Fruit fly (Drosophila melanogaster): ENCODE results near the gene Plap.

Plap gene

dm6 chr2L:1169867-1170415 lies at the start of gene Plap, which contains the start of gene CG31922:
Gene Plap, minus strand, starts transcription at chr2L:1170365.
Gene CG31922, plus strand, starts transcription at chr2L:1170181.
- no peak for TF ChIP-seq CG8478 (optimal IDR thresholded peaks at IDR 0.05)
- TF ChIP-seq CTCF (optimal IDR thresholded peaks at IDR 0.05), result no peak

- no peak for TF ChIP-seq CTCF (optimal IDR thresholded peaks at IDR 0.05)
These were observed 48.8 kb upstream of the Plap start, which contains the start of gene CG42329 for dm6 chr2L:1218993-1219392. Gene CG42329, plus strand, starts transcription at chr2L:1219293.

DNA sequence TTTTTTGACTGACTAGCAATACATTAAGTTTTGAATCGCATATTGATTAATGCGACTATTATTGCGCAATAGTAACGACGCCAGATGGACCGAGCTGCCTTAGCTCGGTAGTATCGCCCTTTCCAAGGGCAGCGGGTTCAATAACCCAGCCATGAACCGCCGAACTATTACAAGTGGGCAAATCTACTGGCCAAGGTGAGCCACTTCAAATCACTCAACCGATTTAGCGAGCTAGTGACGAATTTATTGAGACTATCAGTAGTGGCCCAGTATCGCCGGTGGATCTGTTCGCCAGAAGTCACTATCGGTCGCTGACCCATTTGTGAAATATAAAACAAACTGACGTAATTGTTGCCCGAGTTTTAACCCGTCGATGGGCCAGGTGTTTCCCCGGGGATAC lies 48.3 kb upstream of the Plap start:
- no peak for TF ChIP-seq CG8478 (optimal IDR thresholded peaks at IDR 0.05)
- no peak for TF ChIP-seq CTCF (optimal IDR thresholded peaks at IDR 0.05)

- no peak for TF ChIP-seq CTCF (optimal IDR thresholded peaks at IDR 0.05)
These were observed 47.8 kb upstream of the Plap start for dm6 chr2L:1217892-1218473.

- no peak for TF ChIP-seq CG8478 (optimal IDR thresholded peaks at IDR 0.05)
- TF ChIP-seq CTCF (optimal IDR thresholded peaks at IDR 0.05), result no peak
These were observed 47.0 kb upstream of the Plap start for dm6 chr2L:1217033-1217612.

dm6 chr2L:1214465-1214864 lies 44.3 kb upstream of the Plap start:
- TF ChIP-seq CTCF (optimal IDR thresholded peaks at IDR 0.05) (no peak), CG8478 (optimal IDR thresholded peaks at IDR 0.05) (no peak)

dm6 chr2L:1213587-1213986 lies 43.4 kb upstream of the Plap start:
- TF ChIP-seq CTCF (optimal IDR thresholded peaks at IDR 0.05) (no peak), CG8478 (optimal IDR thresholded peaks at IDR 0.05) (no peak)

- TF ChIP-seq CG8478 (optimal IDR thresholded peaks at IDR 0.05), result no peak
- TF ChIP-seq CTCF (optimal IDR thresholded peaks at IDR 0.05), result no peak
These were observed 41.4 kb upstream of the Plap start for dm6 chr2L:1211528-1211927.

- no peak for TF ChIP-seq CG8478 (optimal IDR thresholded peaks at IDR 0.05)
- TF ChIP-seq CTCF (optimal IDR thresholded peaks at IDR 0.05), result no peak
These were observed 37.3 kb upstream of the Plap start for dm6 chr2L:1207432-1207831.

- TF ChIP-seq CTCF (optimal IDR thresholded peaks at IDR 0.05) (no peak), CG8478 (optimal IDR thresholded peaks at IDR 0.05) (no peak)
These were observed 33.8 kb upstream of the Plap start, which contains the start of gene CG14342 for dm6 chr2L:1203915-1204314. Gene CG14342, plus strand, starts transcription at chr2L:1204215.

dm6 chr2L:1202445-1202844 lies 32.3 kb upstream of the Plap start:
- TF ChIP-seq CTCF (optimal IDR thresholded peaks at IDR 0.05) (no peak), CG8478 (optimal IDR thresholded peaks at IDR 0.05) (no peak)

DNA sequence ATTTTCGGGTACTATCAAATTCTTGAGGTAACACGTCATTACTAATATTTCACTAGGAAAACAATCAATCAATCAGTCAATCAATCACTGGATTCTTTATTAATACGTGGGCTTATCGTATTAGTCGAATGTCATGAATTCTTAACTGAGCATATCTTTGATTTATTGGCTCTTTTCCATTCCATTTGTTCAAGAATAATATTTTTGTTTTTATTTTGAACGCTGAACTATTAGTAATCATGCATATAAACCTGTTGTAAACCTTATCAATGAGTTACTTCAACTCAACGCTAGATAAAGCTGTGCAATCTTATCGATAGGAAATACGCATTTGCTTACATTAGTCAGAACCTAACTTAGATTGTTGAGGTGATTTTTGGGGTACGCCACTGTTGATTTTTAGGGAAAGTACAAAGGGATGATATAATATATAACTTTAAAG lies 31.3 kb upstream of the Plap start:
- TF ChIP-seq CTCF (optimal IDR thresholded peaks at IDR 0.05), result no peak
- TF ChIP-seq CG8478 (optimal IDR thresholded peaks at IDR 0.05), result no peak

dm6 chr2L:1199912-1200721 lies 30.0 kb upstream of the Plap start, which contains the start of the genes CG43349 and CG5011:
Gene CG43349, plus strand, starts transcription at chr2L:1200205.
Gene CG5011, plus strand, starts transcription at chr2L:1200671.
- TF ChIP-seq CTCF (optimal IDR thresholded peaks at IDR 0.05) (no peak), CG8478 (optimal IDR thresholded peaks at IDR 0.05) (no peak)

DNA sequence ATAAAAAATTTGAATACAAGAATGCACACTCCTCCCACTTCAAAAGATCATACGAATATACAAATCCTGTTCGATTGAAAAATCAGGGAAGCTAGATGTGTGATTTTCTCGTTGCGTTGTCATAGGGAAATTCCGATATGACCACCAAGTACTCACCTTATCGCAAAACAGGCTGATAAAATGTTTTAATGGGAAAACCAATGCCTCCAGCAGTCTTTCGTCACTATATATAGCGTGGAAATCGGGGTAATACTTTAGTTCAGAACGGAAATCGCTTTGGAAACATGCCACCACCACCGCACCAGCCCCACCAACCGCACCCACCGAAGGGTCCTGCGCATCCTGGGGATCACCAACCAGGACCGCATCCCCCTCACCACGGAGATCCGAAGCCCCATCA lies 29.0 kb upstream of the Plap start, which contains the start of the genes CG5139 and CG43348:
CG5139 (minus strand) TSS at position 101 of the 400 bp plus-strand sequence.
CG43348 (plus strand) TSS at position 247 of the 400 bp plus-strand sequence.
- TF ChIP-seq CG8478 (optimal IDR thresholded peaks at IDR 0.05) (no peak), CTCF (optimal IDR thresholded peaks at IDR 0.05) (no peak)
